Fruit fly (Drosophila melanogaster): ENCODE measurements around the gene CG17111.

- no peak for TF ChIP-seq CG8478 (optimal IDR thresholded peaks at IDR 0.05)
- TF ChIP-seq usp (GFP tag; optimal IDR thresholded peaks at IDR 0.05): no peak
- no peak for TF ChIP-seq pan (optimal IDR thresholded peaks at IDR 0.05)
- TF ChIP-seq EcR (GFP tag; optimal IDR thresholded peaks at IDR 0.05): no peak
- no peak for TF ChIP-seq psq (optimal IDR thresholded peaks at IDR 0.05)
- no peak for TF ChIP-seq Dll (optimal IDR thresholded peaks at IDR 0.05)
Measured at dm6 chr3R:23091586-23092228, 24.6 kb upstream of the CG17111 start, which contains the start of the genes CG17110 and CG6726.

Measured in whole organism.